Fruit fly (Drosophila melanogaster) Kc167 (cell line): ENCODE data around the gene wapl.

ENCODE experiments used
- Myc ChIP-seq: fragments of >200 bp; optimal IDR thresholded peaks from 2 replicates; lab custom pipeline; 2017; ENCODE audit warnings: missing external identifiers
- Sin3A ChIP-seq: fragments of >200 bp; optimal IDR thresholded peaks from 2 replicates; lab custom pipeline; 2018; ENCODE audit warnings: missing external identifiers
- h ChIP-seq: fragments of >200 bp; optimal IDR thresholded peaks from 3 replicates; lab custom pipeline; 2018; ENCODE audit warnings: missing external identifiers
- insv ChIP-seq: fragments of >200 bp; optimal IDR thresholded peaks from 3 replicates; lab custom pipeline; 2018; ENCODE audit warnings: missing external identifiers
- psq ChIP-seq: fragments of >200 bp; optimal IDR thresholded peaks from 2 replicates; lab custom pipeline; 2017; ENCODE audit warnings: missing external identifiers
- ttk ChIP-seq: sonication (Bioruptor generic); optimal IDR thresholded peaks from 2 replicates; lab custom pipeline; 2017; ENCODE audit warnings: missing external identifiers

Gene wapl

DNA sequence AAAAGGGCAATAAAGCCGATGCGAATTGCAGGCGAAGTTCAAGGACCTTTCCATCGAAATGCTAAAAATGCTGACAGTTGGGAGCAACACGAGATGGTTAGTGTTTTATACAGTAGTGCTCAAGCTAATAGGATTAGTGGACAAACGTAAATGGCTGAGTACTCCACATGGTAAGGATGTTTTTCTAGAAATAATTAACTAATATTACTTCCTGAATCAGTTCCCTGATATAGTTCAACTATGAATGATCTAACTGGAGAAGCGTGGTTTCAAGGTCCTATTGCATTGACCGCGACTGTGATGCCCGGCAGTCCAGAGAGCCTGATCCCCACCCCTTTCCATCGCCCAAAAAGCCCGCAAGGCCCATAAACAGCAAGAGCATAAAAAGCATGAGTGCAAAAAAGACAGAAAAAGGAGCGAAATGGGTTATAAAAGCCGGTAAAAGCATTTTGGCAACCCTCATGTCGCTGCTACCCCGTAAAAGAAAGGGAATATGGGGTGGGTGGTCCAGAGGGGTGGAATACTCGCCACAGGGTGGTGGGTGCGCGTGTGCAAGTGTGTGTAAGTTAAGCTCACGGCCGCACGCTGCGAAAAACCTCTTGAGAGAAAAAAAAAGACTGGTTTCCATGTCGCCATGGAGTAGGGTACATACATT is 24.4 kb downstream of the wapl start:
- TF ChIP-seq Sin3A (no peak), Myc (lab: Kevin White, UChicago) (no peak), h (lab: Kevin White, UChicago) (no peak), psq (lab: Kevin White, UChicago) (no peak), ttk (lab: Kevin White, UChicago) (no peak), insv (lab: Kevin White, UChicago) (no peak)

DNA sequence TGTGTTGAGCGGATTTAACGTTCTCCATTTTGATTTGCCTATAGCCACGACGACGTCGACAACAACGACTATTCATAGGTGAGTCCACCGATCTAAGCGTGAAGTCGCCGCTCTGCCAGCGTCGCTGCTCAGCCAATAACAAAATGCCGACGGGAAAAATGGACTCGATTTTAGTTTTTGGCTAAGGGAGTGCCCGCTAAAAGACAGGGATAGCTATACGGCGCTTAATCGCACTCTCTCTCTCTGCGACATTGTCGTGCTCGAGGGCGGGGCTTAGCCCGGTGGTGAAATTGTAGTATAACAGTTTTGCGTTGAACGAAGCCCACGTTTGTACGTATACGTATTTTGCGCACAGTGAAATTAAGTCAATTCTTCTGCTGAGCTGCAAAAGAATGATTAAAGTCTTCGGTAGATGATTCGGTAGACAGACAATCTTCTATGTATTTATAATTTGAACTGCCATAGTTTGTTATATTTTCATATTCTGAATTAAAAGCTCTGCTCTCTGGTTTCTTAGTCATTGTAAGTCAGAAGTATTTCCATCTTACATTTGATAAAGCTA is 33.2 kb downstream of the wapl start:
- no peak for TF ChIP-seq psq (lab: Kevin White, UChicago)
- TF ChIP-seq Sin3A: no peak
- no peak for TF ChIP-seq Myc (lab: Kevin White, UChicago)
- no peak for TF ChIP-seq h (lab: Kevin White, UChicago)
- no peak for TF ChIP-seq ttk (lab: Kevin White, UChicago)
- no peak for TF ChIP-seq insv (lab: Kevin White, UChicago)

DNA sequence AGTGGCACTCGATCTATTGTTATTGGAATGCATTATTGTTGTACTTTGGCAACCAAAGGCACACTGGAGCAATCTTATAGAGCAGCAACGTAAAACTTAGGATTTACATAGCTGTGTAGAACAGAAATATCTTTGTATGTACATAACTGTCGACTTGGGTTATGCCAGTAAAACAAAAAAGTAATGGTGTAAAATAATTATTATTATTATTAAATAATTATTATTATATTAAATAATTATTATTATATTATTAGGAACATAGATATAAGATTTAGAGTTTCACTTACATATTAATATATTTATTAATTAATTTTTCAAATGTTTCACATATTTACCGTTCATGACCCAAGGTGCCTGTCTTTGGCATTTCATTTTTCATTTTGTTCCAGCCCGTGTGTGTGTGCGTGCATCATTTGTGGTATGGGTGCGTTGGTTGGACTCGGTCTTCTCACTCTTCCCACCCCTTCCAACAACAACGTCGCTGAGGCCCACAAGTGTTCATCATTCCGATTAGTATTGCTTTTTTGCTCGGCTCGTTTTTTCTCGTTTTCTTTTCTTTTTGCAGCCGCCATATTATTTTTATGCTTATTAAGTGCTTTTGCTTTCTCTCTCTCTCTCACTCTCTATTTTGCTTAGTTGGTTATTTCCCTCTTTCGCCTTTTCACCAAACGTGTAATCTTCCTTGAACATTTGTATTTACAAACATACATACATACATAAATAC is 34.7 kb downstream of the wapl start:
- no peak for TF ChIP-seq ttk (lab: Kevin White, UChicago)
- peak; percentile 51 for TF ChIP-seq psq (lab: Kevin White, UChicago)
- TF ChIP-seq Myc (lab: Kevin White, UChicago): no peak
- TF ChIP-seq Sin3A: no peak

DNA sequence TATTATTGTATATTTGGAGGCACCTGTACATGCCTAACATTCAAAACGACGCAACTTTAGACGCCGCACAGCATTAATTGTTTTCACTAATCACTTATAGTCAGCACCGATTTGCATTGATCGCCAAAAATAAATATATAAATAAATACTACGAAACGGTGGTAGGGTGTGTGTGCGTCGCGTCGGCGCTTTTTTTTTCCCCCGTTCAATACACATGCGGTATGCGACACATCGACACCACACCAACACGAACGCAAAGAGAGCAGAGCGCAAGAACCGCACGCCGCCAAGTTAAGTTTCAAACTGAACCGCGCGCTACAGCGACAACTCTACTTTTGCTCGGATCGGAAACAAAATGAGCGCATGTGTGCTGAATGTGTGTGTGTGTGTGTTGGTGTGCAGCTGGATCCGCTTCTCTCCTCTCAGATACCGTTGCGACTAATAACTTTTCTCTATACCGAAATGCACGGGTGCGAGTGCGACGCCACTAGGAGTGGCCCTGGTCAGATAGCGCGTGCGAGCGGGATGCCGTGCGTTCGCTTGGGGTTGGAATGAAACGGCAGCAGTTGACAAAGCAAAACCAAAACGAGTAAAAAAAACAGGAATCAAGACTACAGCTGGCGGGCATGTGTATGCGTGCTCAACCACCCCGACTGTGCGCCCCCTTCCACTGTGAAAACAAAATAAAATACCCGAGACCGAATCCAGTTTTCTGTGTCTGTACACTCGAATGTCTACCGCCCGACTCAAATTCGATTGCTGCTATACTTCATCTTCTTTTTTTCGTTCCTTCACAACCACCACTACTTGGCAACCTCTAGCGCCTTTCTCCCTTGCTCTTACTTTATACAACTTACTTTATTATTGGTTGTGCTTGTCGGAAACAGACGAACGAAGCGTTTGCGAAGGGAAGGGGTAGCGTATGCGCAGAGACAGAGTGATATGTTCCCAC is 35.5 kb downstream of the wapl start, which contains the start of gene ph-d:
ph-d (minus strand) TSS at position 274 of the 952 bp plus-strand sequence.
- TF ChIP-seq psq (lab: Kevin White, UChicago) (no peak), ttk (lab: Kevin White, UChicago) (no peak), Myc (lab: Kevin White, UChicago) (no peak), h (lab: Kevin White, UChicago) (no peak), insv (lab: Kevin White, UChicago) (no peak), Sin3A (no peak)

DNA sequence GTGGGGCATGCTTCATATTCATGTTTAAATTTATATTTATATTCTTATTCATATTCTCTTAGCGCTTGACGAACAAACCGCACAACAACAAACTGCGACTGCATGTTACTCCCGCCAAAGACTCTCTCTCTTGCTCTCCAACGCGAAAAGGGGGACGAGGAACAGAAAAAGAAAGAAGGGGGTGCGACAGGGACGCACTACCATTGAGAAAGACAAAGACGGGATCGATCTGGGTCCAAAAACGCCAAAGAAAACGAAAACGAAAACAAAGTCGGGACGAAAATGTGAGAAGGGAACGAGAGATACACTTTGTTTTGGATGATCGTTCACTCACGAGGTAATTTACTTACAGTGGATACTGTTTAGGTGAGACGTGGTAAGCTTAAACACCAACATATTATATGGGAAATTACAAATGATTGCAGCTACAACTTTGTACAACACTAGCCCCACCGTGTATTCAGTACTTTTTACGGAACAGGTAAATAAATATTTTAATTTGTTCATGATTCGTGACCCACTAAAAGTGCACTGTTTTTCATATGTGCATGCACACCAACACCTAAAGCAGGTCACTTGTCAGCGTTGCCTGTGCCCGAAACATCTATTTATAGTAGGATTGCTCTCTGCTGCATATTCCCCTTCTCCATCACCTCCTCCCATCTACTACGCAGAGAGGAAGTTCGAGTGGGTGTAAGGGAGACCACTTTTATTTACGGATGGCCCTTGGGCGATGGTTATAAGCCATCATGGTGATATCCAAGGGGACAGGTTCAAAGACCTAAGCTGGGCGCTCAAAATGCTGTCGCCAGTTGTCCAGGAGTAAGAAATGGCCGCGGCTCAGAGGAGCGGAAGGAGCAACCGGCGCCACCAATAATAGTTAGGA is 36.8 kb downstream of the wapl start:
- TF ChIP-seq insv (lab: Kevin White, UChicago) (no peak), ttk (lab: Kevin White, UChicago) (peak; percentile 91), Myc (lab: Kevin White, UChicago) (no peak), h (lab: Kevin White, UChicago) (peak; percentile 33), Sin3A (no peak), psq (lab: Kevin White, UChicago) (no peak)

DNA sequence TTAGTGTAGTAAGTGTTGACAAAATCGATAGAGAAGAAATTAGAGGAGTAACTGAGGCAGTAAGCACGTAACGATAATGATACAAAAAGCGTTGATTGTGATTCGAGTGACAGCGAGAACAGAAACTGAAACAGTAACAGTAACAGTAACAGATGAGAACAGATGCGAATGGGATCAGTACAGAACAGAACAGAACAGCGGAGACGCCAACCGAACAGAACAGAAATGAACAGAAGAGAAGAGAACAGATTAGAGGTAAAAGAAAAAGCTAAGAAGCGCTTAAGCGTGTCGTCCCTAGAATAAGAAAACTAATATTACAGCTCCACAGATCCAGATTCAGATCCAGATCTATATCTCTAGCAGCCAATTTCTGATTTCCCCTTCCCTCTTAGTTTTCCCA is 46.1 kb downstream of the wapl start:
- TF ChIP-seq Sin3A (no peak), ttk (lab: Kevin White, UChicago) (no peak), insv (lab: Kevin White, UChicago) (no peak), h (lab: Kevin White, UChicago) (no peak), Myc (lab: Kevin White, UChicago) (no peak)

DNA sequence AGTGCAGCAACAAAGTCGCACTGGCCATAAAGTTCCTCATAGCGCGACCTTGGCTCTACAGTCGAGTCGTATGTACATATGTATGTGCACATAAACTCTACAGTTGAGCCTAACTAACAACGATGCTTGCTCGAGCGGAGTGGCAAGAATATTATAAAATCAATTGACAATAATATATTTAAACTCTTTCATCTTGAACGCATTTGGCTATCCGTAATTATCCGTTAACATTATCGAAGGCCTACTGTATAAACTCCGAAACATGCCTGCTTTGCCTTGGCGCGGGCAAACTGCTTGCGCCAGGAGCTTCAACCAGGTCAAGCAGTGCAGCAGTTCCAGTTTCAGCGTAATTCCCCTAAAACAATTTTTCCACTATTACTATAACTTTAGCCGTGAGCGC is 50.1 kb downstream of the wapl start:
- no peak for TF ChIP-seq Myc (lab: Kevin White, UChicago)

DNA sequence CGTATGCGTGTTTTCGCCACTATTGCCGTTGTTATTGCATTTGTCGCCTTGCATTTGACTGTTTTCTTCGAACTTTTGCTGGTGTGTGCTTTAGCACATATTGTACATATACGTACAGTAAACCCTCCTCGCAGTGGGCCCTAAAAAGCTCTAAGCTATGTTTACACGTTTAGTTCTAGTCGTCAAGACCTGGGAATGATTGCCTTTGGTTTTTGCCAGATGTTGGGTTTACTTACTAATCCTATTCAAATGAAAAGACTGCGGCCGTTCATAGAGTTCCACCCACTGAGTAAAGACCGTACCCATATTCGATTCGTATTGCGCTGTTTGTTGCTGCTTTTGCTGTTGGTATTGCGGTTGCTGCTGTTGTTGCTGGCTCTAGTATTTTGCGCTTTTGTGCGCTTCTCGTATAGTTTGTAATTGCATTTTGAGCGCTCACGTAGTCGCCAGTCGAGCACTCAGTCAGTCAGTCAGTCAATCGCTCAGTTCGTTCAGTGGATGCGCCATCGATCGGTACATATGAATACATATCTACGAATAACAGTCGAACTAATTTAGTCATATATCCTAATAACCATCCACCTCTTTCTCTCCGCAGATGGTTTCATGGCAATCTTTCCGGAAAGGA is 50.9 kb downstream of the wapl start:
- no peak for TF ChIP-seq Sin3A
- no peak for TF ChIP-seq ttk (lab: Kevin White, UChicago)
- TF ChIP-seq insv (lab: Kevin White, UChicago): no peak
- no peak for TF ChIP-seq psq (lab: Kevin White, UChicago)
- TF ChIP-seq h (lab: Kevin White, UChicago): no peak
- TF ChIP-seq Myc (lab: Kevin White, UChicago): no peak

DNA sequence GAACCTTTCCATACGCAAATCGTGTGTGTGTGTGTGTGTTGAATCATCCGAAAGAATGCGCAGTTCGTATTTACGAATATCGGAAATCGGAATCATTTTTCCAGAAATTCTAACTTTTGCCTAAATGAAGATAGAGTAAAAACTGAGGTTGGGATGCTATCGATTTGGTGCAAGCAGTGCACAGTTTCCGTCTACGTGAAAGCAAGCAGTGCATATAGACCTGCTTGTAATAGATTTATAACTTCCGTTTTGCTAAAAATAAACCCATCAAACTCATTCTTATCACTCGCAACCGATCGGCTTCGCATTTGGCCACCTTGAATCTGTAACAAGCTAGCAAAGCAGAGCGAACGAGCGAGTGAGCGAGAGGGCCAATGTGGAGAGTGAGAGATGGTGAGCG is 52.4 kb downstream of the wapl start:
- TF ChIP-seq h (lab: Kevin White, UChicago) (no peak), ttk (lab: Kevin White, UChicago) (no peak), Myc (lab: Kevin White, UChicago) (no peak), psq (lab: Kevin White, UChicago) (no peak), insv (lab: Kevin White, UChicago) (no peak), Sin3A (no peak)

DNA sequence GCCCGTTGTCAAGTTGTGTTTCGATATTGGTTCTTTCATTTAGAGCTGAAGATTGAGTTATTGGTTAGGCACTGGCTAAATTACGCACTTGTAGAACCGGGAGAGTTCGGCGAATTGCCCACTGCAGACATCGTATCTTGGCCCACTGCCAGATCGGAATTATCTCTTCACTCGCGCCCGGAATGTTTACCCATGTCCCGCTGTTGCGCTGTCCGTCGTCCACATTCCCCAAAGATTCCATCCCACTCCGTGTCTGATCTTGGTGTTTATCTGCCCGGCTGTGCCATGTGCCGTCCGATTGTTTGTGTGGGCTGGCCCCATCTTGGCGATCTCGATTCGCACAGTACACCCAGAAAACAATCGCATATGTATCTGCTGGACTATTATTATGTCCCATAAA is 54.4 kb downstream of the wapl start:
- TF ChIP-seq psq (lab: Kevin White, UChicago): no peak
- TF ChIP-seq Sin3A: no peak
- no peak for TF ChIP-seq ttk (lab: Kevin White, UChicago)
